Worm (Caenorhabditis elegans): ENCODE data around the gene mdt-21.

ce11 chrIII:11811839-11812238 lies 34.4 kb downstream of the mdt-21 start:
- no peak for TF ChIP-seq him-1 (tag; optimal IDR thresholded peaks at IDR 0.05)
- TF ChIP-seq dao-5 (tag; optimal IDR thresholded peaks at IDR 0.05): no peak
